Fruit fly (Drosophila melanogaster): ENCODE measurements around the gene plh.

Gene plh

DNA sequence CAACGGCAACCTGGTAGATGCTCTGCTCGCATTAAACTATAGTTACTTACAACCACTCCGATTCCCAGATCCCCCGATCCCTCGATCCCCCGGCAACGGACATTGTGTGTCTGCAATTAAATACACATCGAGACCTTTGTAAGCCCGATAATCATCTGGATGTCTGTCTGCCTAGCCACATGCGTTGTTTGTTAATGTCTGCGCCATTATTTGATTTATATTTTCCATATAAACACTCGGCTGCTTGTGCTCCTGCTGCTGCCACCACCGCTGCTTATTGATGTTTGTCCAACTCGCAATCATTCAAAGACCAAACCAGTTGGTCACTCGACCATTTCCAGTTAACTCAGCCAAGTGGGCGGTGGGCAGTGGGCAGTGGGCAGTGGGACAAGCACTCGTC, 5.4 kb upstream of the plh start:
- TF ChIP-seq EcR (GFP tag; optimal IDR thresholded peaks at IDR 0.05): no peak
- TF ChIP-seq CG8478 (optimal IDR thresholded peaks at IDR 0.05): no peak
- no peak for TF ChIP-seq usp (GFP tag; optimal IDR thresholded peaks at IDR 0.05)
- no peak for TF ChIP-seq psq (optimal IDR thresholded peaks at IDR 0.05)
- no peak for TF ChIP-seq Dll (optimal IDR thresholded peaks at IDR 0.05)
- TF ChIP-seq pan (optimal IDR thresholded peaks at IDR 0.05): no peak

DNA sequence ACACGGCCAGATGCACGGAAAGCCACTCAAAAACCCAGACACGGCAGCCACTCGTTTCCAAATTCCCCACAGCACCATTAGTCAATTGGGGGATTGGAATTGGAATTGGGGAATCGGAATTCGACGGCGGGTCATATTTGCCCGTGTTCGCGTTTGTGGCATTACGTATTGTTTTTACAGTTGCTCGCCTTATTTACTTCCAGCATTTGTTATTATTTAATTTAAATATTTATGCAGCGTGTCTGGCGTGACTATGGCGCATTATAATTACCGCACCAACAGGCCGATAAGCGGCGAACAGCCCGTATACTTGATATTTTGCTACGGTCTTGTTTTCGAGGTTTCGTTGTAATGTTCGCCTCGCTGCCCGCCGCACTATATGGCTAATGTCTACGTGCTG, 4.3 kb upstream of the plh start:
- TF ChIP-seq Dll (optimal IDR thresholded peaks at IDR 0.05) (no peak), psq (optimal IDR thresholded peaks at IDR 0.05) (no peak), usp (GFP tag; optimal IDR thresholded peaks at IDR 0.05) (no peak), EcR (GFP tag; optimal IDR thresholded peaks at IDR 0.05) (no peak), pan (optimal IDR thresholded peaks at IDR 0.05) (no peak), CG8478 (optimal IDR thresholded peaks at IDR 0.05) (no peak)

DNA sequence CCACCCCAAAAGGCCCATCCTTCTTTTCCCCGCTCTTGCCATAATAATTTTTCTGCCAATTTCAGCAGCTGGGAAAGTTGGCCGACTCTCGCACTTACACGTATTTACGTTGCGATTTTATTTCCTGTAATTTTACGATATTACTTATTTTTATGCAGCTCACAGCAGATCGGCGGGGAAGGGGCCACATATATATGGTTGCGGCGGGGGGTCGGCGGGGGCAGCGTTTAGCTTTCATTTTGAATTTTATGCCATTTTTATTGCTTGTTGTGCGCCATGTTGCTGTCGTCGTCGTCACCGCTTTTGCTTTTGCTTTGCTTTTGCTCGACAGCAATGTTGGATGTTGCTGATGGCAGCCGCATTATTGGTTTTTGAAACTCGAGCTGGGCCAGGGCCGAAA, 3.9 kb upstream of the plh start:
- no peak for TF ChIP-seq Dll (optimal IDR thresholded peaks at IDR 0.05)
- no peak for TF ChIP-seq EcR (GFP tag; optimal IDR thresholded peaks at IDR 0.05)
- no peak for TF ChIP-seq usp (GFP tag; optimal IDR thresholded peaks at IDR 0.05)
- no peak for TF ChIP-seq CG8478 (optimal IDR thresholded peaks at IDR 0.05)
- no peak for TF ChIP-seq pan (optimal IDR thresholded peaks at IDR 0.05)
- no peak for TF ChIP-seq psq (optimal IDR thresholded peaks at IDR 0.05)

DNA sequence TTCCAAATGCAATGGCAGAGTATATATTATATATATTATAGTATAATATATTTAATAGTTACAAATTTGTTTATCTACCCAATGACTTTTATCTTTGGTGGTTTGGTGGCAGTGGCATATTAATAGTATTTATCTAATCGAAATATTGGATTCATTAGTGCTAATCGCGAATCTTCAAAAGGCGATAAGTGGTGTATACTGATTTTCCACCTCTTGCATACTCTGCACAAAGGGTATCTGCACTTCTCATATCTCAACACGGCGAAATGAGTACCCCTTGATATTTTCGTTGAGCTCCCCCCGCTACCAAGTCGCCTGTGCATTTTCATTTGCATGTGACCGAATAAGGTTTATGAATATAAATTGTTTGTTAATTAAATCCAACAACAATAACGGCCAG, 2.7 kb upstream of the plh start:
- TF ChIP-seq pan (optimal IDR thresholded peaks at IDR 0.05): no peak
- TF ChIP-seq usp (GFP tag; optimal IDR thresholded peaks at IDR 0.05): no peak
- no peak for TF ChIP-seq Dll (optimal IDR thresholded peaks at IDR 0.05)
- no peak for TF ChIP-seq CG8478 (optimal IDR thresholded peaks at IDR 0.05)
- TF ChIP-seq EcR (GFP tag; optimal IDR thresholded peaks at IDR 0.05): no peak
- no peak for TF ChIP-seq psq (optimal IDR thresholded peaks at IDR 0.05)

DNA sequence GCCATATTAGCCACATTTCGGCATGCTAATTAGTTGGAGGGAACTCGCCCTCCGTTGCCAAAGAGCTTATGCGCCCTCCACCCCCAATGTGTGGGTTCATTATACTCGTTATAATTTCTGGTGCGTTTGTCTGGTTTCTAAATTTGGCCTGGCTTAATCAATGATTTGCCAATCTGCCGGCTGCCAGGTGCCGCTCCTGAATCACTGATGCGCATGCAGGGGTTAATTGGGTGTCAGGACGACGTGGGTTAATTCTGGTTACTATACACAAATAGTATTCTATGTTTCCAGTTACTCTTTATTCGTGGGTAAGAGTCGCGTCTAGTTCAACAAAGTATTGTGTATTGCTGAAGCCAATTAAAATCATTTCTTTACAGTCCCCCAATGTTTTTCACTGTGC, 1.8 kb upstream of the plh start:
- TF ChIP-seq Dll (optimal IDR thresholded peaks at IDR 0.05): no peak
- no peak for TF ChIP-seq EcR (GFP tag; optimal IDR thresholded peaks at IDR 0.05)
- no peak for TF ChIP-seq psq (optimal IDR thresholded peaks at IDR 0.05)
- TF ChIP-seq usp (GFP tag; optimal IDR thresholded peaks at IDR 0.05): no peak
- TF ChIP-seq CG8478 (optimal IDR thresholded peaks at IDR 0.05): no peak
- no peak for TF ChIP-seq pan (optimal IDR thresholded peaks at IDR 0.05)

DNA sequence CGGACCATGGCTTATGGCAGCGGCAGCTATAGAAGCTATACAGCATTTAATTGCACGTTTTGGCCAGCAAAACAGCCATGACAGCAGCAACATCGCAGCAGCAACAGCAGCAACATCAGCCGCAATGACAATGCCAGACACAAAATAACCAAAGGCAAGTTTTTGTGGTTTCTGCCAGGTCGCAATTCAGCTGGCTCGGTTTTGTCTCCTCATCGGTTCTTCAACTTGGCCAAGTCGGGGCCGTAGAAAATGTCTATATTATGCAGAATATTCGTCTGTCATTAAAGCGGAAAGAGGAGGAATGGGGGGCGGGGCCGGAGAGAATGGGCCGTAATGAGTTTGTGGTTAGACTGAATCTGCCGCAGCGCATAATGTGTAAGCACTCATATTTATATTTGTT, 1.1 kb upstream of the plh start:
- TF ChIP-seq psq (optimal IDR thresholded peaks at IDR 0.05): no peak
- no peak for TF ChIP-seq pan (optimal IDR thresholded peaks at IDR 0.05)
- no peak for TF ChIP-seq EcR (GFP tag; optimal IDR thresholded peaks at IDR 0.05)
- TF ChIP-seq CG8478 (optimal IDR thresholded peaks at IDR 0.05): no peak
- TF ChIP-seq usp (GFP tag; optimal IDR thresholded peaks at IDR 0.05): no peak
- TF ChIP-seq Dll (optimal IDR thresholded peaks at IDR 0.05): no peak

DNA sequence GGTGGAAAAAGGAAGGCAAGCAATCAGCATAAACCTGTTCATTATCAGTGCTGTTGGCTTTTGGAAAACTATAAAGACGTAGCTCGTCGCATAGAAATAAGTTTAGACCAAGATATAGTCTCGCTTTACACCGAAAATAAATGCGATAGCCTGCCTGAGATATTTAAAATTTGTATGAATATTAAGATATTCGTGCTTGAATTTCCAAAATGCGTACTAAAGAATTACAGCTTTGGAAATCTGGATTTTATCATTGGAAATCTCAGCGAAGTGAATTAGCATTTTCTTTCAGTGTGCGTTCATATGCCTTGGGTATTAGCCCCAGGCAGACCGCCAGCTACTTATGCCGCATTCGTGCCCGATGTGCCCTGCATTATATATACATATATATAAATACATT, 678 bp downstream of the plh start:
- no peak for TF ChIP-seq Dll (optimal IDR thresholded peaks at IDR 0.05)
- no peak for TF ChIP-seq EcR (GFP tag; optimal IDR thresholded peaks at IDR 0.05)
- TF ChIP-seq usp (GFP tag; optimal IDR thresholded peaks at IDR 0.05): no peak
- no peak for TF ChIP-seq CG8478 (optimal IDR thresholded peaks at IDR 0.05)
- no peak for TF ChIP-seq pan (optimal IDR thresholded peaks at IDR 0.05)
- no peak for TF ChIP-seq psq (optimal IDR thresholded peaks at IDR 0.05)

DNA sequence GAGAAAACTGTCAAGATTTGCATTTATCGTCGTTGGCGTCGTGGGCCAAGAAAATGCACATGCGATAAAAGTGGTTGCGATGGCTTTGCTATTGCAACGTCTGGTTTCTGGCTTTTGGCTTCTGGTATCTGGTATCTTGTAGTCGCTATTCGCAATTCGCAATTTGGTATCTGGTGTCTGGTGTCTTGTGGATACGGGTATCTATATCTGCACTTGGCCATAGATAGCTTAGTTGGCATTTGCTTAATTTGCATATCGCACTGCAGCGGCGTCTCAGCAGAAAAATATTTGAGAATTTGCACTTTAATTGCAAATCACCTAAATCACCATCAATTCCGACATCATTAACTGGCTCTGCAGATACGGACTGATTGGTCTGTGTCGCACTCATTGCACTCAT, 10.2 kb downstream of the plh start:
- TF ChIP-seq EcR (GFP tag; optimal IDR thresholded peaks at IDR 0.05) (no peak), psq (optimal IDR thresholded peaks at IDR 0.05) (no peak), CG8478 (optimal IDR thresholded peaks at IDR 0.05) (no peak), pan (optimal IDR thresholded peaks at IDR 0.05) (no peak), usp (GFP tag; optimal IDR thresholded peaks at IDR 0.05) (no peak), Dll (optimal IDR thresholded peaks at IDR 0.05) (no peak)

DNA sequence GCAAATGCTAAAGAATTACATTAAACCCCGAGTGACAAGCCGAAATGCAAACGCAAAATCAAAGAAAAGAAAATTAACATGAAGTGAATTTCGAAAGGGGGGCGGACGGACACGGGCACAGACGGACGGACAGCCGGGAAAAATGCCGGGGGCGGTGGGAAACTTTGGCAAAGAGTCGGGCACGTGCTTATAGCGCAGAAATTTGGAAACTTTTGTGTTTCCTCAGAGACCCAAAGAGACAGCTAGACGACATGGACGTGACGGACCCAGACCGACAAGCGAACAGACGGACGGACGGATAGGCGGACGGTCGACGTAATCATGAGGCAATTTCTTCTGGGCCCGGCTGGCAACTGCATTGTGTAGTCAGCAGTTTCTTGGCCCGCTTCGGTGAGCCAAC, 12.1 kb downstream of the plh start:
- no peak for TF ChIP-seq usp (GFP tag; optimal IDR thresholded peaks at IDR 0.05)
- TF ChIP-seq Dll (optimal IDR thresholded peaks at IDR 0.05): no peak
- no peak for TF ChIP-seq psq (optimal IDR thresholded peaks at IDR 0.05)
- no peak for TF ChIP-seq CG8478 (optimal IDR thresholded peaks at IDR 0.05)
- no peak for TF ChIP-seq pan (optimal IDR thresholded peaks at IDR 0.05)
- no peak for TF ChIP-seq EcR (GFP tag; optimal IDR thresholded peaks at IDR 0.05)

DNA sequence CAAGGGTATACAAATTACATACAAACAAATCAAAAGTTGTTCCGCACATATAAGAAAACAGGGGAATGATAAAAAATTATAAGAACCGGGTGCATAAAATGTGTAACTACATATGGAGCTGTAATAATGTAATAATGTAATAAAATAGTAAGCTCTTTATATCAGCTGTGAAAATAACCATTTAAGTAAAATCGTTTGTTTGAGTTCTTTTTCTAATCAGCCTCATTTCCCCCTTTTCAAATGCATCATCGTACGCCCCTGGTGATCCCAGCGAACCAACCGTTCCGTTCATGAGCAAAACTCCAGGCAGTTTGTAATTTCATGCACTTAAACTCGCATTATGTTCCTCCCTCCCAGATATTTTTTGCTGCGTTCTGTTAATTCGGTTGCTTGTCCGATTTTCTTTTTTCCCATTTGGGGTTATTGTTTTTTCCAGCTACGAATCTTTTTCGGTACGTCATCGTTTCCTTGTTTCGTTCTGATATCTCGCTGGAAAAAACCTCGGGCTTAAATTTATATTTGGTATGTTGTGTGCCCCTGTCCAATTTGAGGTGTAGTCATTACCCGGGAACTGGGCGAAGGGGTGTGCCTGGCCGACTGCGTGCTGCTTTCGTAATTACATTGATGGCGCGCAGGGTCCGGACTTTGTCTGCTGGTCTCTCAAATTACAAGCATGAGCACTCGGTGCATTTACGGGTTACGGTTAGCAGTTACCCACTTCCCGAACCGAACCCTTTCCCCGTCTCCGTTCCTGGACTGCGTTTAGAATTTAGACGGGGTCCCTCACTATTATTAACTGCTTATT, 13.2 kb downstream of the plh start:
- no peak for TF ChIP-seq pan (optimal IDR thresholded peaks at IDR 0.05)
- peak; percentile 65 for TF ChIP-seq Dll (optimal IDR thresholded peaks at IDR 0.05)
- TF ChIP-seq CG8478 (optimal IDR thresholded peaks at IDR 0.05): no peak

DNA sequence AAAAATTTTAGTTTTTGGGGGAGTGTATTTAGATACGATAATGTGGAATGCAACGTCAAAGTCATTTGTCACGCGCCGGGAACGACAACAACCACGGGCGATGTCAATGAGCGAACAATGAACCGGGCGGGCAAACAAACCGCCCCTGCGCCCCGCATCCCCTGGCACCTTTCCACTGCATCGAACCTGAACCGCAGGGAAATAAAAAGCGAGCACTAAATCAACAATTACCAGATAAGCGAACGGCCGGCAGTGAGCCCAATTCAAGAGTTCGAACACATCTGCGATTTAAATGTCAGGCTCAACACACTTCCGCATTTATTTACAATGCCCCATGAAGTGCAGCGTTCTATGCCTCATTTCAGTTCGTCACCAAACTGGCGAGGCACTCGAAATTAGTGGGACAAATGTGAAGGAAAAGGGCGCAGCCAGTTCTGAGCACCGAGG, 14.3 kb downstream of the plh start:
- TF ChIP-seq EcR (GFP tag; optimal IDR thresholded peaks at IDR 0.05): peak; percentile 78 to 81
- no peak for TF ChIP-seq CG8478 (optimal IDR thresholded peaks at IDR 0.05)

DNA sequence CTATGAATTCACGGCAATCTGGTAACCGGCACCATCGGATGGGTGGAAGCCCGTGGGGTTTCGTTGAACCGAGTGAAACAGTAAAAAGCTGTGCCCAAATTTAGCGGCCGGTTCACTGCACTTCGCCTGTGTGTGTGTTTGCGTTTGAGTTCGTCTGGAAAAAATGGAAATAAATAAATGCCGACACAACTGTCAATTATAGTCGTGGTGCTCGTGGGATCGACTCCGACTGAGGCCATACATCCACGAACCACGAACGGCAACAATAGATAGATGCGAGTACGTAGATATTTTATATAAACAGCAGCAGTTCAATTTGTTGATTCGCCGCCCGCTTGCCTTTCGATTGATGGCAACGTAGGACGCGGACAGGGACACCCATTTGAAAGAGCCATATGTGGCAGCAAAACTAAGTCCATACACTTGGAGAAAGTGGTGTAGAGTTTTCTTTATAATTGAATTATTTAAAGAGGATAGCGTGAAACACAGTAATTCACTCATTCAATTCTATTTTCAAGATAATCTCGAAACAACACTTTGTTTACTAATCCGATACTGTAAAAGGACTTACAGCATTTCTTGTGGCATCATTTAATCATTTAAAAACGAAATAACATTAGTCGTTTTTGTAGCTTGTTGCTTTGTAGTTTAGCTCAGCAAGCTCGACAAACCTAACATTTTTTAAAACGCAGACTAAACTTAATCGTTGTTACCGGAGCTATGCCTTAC, 15.1 kb downstream of the plh start:
- TF ChIP-seq EcR (GFP tag; optimal IDR thresholded peaks at IDR 0.05): peak in 1 of 2 experiments; percentile 74
- TF ChIP-seq psq (optimal IDR thresholded peaks at IDR 0.05): no peak
- no peak for TF ChIP-seq CG8478 (optimal IDR thresholded peaks at IDR 0.05)
- TF ChIP-seq pan (optimal IDR thresholded peaks at IDR 0.05): no peak
- no peak for TF ChIP-seq usp (GFP tag; optimal IDR thresholded peaks at IDR 0.05)
- TF ChIP-seq Dll (optimal IDR thresholded peaks at IDR 0.05): no peak

All from whole organism.